Fruit fly (Drosophila melanogaster): ENCODE data around the gene CG10663.

- TF ChIP-seq CG8159 (tag; optimal IDR thresholded peaks at IDR 0.05) = peak; percentile 92
- TF ChIP-seq Snoo (tag; optimal IDR thresholded peaks at IDR 0.05) = peak; percentile 93
- peak; percentile 95 for TF ChIP-seq CG8301 (tag; optimal IDR thresholded peaks at IDR 0.05)
- peak; percentile 90 for TF ChIP-seq CG10348 (GFP tag; IDR thresholded peaks at IDR 0.05)
Observed at dm6 chr3L:12523941-12524340, 39.1 kb upstream of the CG10663 start, which contains the start of the genes ver and Gcn5.

Measured in whole organism, pupa.